Fruit fly (Drosophila melanogaster) whole organism, embryonic: ENCODE data around the gene CG46523.
A peak's percentile ranks its signal among the peaks of the same experiment; 100 is the strongest.

ENCODE experiments used
- Abd-B ChIP-seq: fragments of 200-800 bp; sonication (Bioruptor generic); optimal IDR thresholded peaks from 2 replicates; lab custom pipeline; 2018; ENCODE audit warnings: missing biosample characterization, mild to moderate bottlenecking, missing genetic modification characterization, moderate library complexity
- Antp ChIP-seq: fragments of 200-800 bp; sonication (Bioruptor generic); optimal IDR thresholded peaks from 3 replicates; lab custom pipeline; 2016; ENCODE audit warnings: missing biosample characterization, missing genetic modification characterization
- Bdp1 ChIP-seq: fragments of 200-800 bp; sonication (Bioruptor generic); optimal IDR thresholded peaks from 3 replicates; lab custom pipeline; 2016; ENCODE audit warnings: missing biosample characterization, missing genetic modification characterization
- C15 ChIP-seq: fragments of 200-800 bp; sonication (Bioruptor generic); IDR thresholded peaks from 3 replicates; pipeline ENCODE4 v1.3.6; 2022; ENCODE audit warnings: missing biosample characterization, missing genetic modification characterization
- CG10209 ChIP-seq: fragments of 200-800 bp; sonication (Bioruptor generic); optimal IDR thresholded peaks from 3 replicates; lab custom pipeline; 2017; ENCODE audit warnings: missing biosample characterization, mild to moderate bottlenecking, missing genetic modification characterization, missing genetic modification reagents
- CG11085 ChIP-seq: fragments of 200-800 bp; sonication (Bioruptor generic); IDR thresholded peaks from 2 replicates; pipeline ENCODE4 v1.3.6; 2022; ENCODE audit warnings: missing biosample characterization, missing genetic modification characterization
- CG12942 ChIP-seq: fragments of 200-800 bp; sonication (Bioruptor generic); optimal IDR thresholded peaks from 3 replicates; lab custom pipeline; 2016; ENCODE audit warnings: missing biosample characterization, missing genetic modification characterization
- CG15601 ChIP-seq: fragments of 200-800 bp; sonication (Bioruptor generic); optimal IDR thresholded peaks from 3 replicates; lab custom pipeline; 2019; ENCODE audit warnings: missing biosample characterization, mild to moderate bottlenecking, missing genetic modification characterization, moderate library complexity
- CG16813 ChIP-seq: fragments of 200-800 bp; sonication (Bioruptor generic); IDR thresholded peaks from 3 replicates; pipeline ENCODE4 v1.3.6; 2022; ENCODE audit warnings: missing biosample characterization, missing genetic modification characterization; ENCODE audit not compliant: partially characterized antibody
- CG1792 ChIP-seq: fragments of 200-800 bp; sonication (Bioruptor generic); optimal IDR thresholded peaks from 2 replicates; lab custom pipeline; 2016; ENCODE audit warnings: missing biosample characterization, missing genetic modification characterization
- CG18764 ChIP-seq: fragments of 200-800 bp; sonication (Bioruptor generic); optimal IDR thresholded peaks from 3 replicates; lab custom pipeline; 2016; ENCODE audit warnings: missing biosample characterization, missing genetic modification characterization
- CG2889 ChIP-seq: fragments of 200-800 bp; sonication (Bioruptor generic); IDR thresholded peaks from 3 replicates; pipeline ENCODE4 v1.3.6; 2022; ENCODE audit warnings: missing biosample characterization, missing genetic modification characterization
- CG34376 ChIP-seq: fragments of 200-800 bp; sonication (Bioruptor generic); optimal IDR thresholded peaks from 2 replicates; lab custom pipeline; 2018; ENCODE audit warnings: missing biosample characterization, mild to moderate bottlenecking, missing genetic modification characterization
- CG3995 ChIP-seq: fragments of 200-800 bp; sonication (Bioruptor generic); optimal IDR thresholded peaks from 3 replicates; lab custom pipeline; 2016; ENCODE audit warnings: missing biosample characterization, missing genetic modification characterization
- CG6272 ChIP-seq: fragments of 200-800 bp; sonication (Bioruptor generic); IDR thresholded peaks from 2 replicates; pipeline ENCODE4 v1.3.6; 2022; ENCODE audit warnings: missing biosample characterization, missing genetic modification characterization
- CG6654 ChIP-seq: fragments of 200-800 bp; sonication (Bioruptor generic); optimal IDR thresholded peaks from 2 replicates; lab custom pipeline; 2017; ENCODE audit warnings: missing biosample characterization, mild to moderate bottlenecking, missing genetic modification characterization
- CG9727 ChIP-seq: fragments of 200-800 bp; sonication (Bioruptor generic); optimal IDR thresholded peaks from 3 replicates; lab custom pipeline; 2017; ENCODE audit warnings: missing biosample characterization, mild to moderate bottlenecking, missing genetic modification characterization
- D19A ChIP-seq: fragments of 200-800 bp; optimal IDR thresholded peaks from 3 replicates; lab custom pipeline; 2019; ENCODE audit warnings: missing biosample characterization, mild to moderate bottlenecking, missing genetic modification characterization, moderate library complexity
- Dip3 ChIP-seq: fragments of 200-800 bp; sonication (Bioruptor generic); optimal IDR thresholded peaks from 3 replicates; lab custom pipeline; 2016; ENCODE audit warnings: missing biosample characterization, missing genetic modification characterization
- Doc3 ChIP-seq: fragments of 200-800 bp; sonication (Bioruptor generic); IDR thresholded peaks from 3 replicates; pipeline ENCODE4 v1.3.6; 2022; ENCODE audit warnings: missing biosample characterization, missing genetic modification characterization; ENCODE audit not compliant: partially characterized antibody
- Gsc ChIP-seq: fragments of 200-800 bp; sonication (Bioruptor generic); IDR thresholded peaks from 2 replicates; pipeline ENCODE4 v1.3.6; 2022; ENCODE audit warnings: missing biosample characterization, missing genetic modification characterization
- HHEX ChIP-seq: fragments of 200-800 bp; sonication (Bioruptor generic); optimal IDR thresholded peaks from 3 replicates; lab custom pipeline; 2017; ENCODE audit warnings: missing biosample characterization, mild to moderate bottlenecking, missing genetic modification characterization, missing genetic modification reagents
- Hmx ChIP-seq: fragments of 200-800 bp; sonication (Bioruptor generic); optimal IDR thresholded peaks from 2 replicates; lab custom pipeline; 2016; ENCODE audit warnings: missing biosample characterization, missing genetic modification characterization
- Hr78 ChIP-seq, 2 experiments: fragments of 200-800 bp in 1 of 2; fragments of >200 bp in 1 of 2; sonication (Bioruptor generic) in 1 of 2; optimal IDR thresholded peaks; 2 replicates each; lab custom pipeline; 2017 to 2019; ENCODE audit warnings: missing biosample characterization in 2 of 2, missing genetic modification characterization in 2 of 2, mild to moderate bottlenecking in 1 of 2, moderate library complexity in 1 of 2
- Lhr ChIP-seq: fragments of 200-800 bp; sonication (Bioruptor generic); optimal IDR thresholded peaks from 3 replicates; lab custom pipeline; 2017; ENCODE audit warnings: mild to moderate bottlenecking, missing biosample characterization, missing genetic modification reagents, missing genetic modification characterization
- MTF-1 ChIP-seq: fragments of 200-800 bp; sonication (Bioruptor generic); optimal IDR thresholded peaks from 2 replicates; lab custom pipeline; 2018; ENCODE audit warnings: missing biosample characterization, mild to moderate bottlenecking, missing genetic modification characterization, borderline replicate concordance
- Max ChIP-seq: fragments of 200-800 bp; sonication (Bioruptor generic); optimal IDR thresholded peaks from 2 replicates; lab custom pipeline; 2016; ENCODE audit warnings: missing biosample characterization, mild to moderate bottlenecking, missing genetic modification characterization
- Meics ChIP-seq: fragments of 200-800 bp; sonication (Bioruptor generic); optimal IDR thresholded peaks from 2 replicates; lab custom pipeline; 2017; ENCODE audit warnings: missing biosample characterization, mild to moderate bottlenecking, missing genetic modification characterization
- NFAT ChIP-seq: fragments of 200-800 bp; sonication (Bioruptor generic); IDR thresholded peaks from 2 replicates; pipeline ENCODE4 v1.3.6; 2022; ENCODE audit warnings: missing biosample characterization, missing genetic modification characterization
- Nf-YC ChIP-seq: fragments of 200-800 bp; optimal IDR thresholded peaks from 3 replicates; lab custom pipeline; 2019; ENCODE audit warnings: missing biosample characterization, mild to moderate bottlenecking, missing genetic modification characterization, moderate library complexity
- Opbp ChIP-seq: fragments of 200-800 bp; sonication (Bioruptor generic); IDR thresholded peaks from 3 replicates; pipeline ENCODE4 v1.3.6; 2022; ENCODE audit warnings: missing biosample characterization, missing genetic modification characterization; ENCODE audit not compliant: partially characterized antibody
- Xrp1 ChIP-seq: fragments of 200-800 bp; sonication (Bioruptor generic); IDR thresholded peaks from 2 replicates; pipeline ENCODE4 v1.3.6; 2022; ENCODE audit warnings: missing biosample characterization, missing genetic modification characterization
- bab2 ChIP-seq: fragments of 200-800 bp; sonication (Bioruptor generic); optimal IDR thresholded peaks from 2 replicates; lab custom pipeline; 2016; ENCODE audit warnings: missing biosample characterization, missing genetic modification characterization
- croc ChIP-seq: fragments of 200-800 bp; sonication (Bioruptor generic); conservative IDR thresholded peaks from 3 replicates; pipeline ENCODE4 v1.3.6; 2022; ENCODE audit warnings: missing biosample characterization, missing genetic modification characterization
- crol ChIP-seq: fragments of 200-800 bp; sonication (Bioruptor generic); IDR thresholded peaks from 2 replicates; pipeline ENCODE4 v1.3.6; 2022; ENCODE audit warnings: missing biosample characterization, missing genetic modification characterization
- disco-r ChIP-seq: fragments of 200-800 bp; sonication (Bioruptor generic); optimal IDR thresholded peaks from 2 replicates; lab custom pipeline; 2016; ENCODE audit warnings: missing biosample characterization, missing genetic modification characterization
- dm ChIP-seq: fragments of 200-800 bp; sonication (Bioruptor generic); optimal IDR thresholded peaks from 3 replicates; lab custom pipeline; 2016; ENCODE audit warnings: missing biosample characterization, missing genetic modification characterization
- exex ChIP-seq: fragments of 200-800 bp; sonication (Bioruptor generic); optimal IDR thresholded peaks from 4 replicates; lab custom pipeline; 2018; ENCODE audit warnings: missing biosample characterization, mild to moderate bottlenecking, missing genetic modification characterization, moderate library complexity
- eyg ChIP-seq: fragments of 200-800 bp; sonication (Bioruptor generic); optimal IDR thresholded peaks from 3 replicates; lab custom pipeline; 2016; ENCODE audit warnings: missing biosample characterization, missing genetic modification characterization
- jigr1 ChIP-seq: fragments of 200-800 bp; sonication (Bioruptor generic); IDR thresholded peaks from 3 replicates; pipeline ENCODE4 v1.3.6; 2022; ENCODE audit warnings: missing biosample characterization, missing genetic modification characterization
- ken ChIP-seq: fragments of 200-800 bp; sonication (Bioruptor generic); IDR thresholded peaks from 3 replicates; pipeline ENCODE4 v1.3.6; 2022; ENCODE audit warnings: missing biosample characterization, missing genetic modification characterization
- lab ChIP-seq: fragments of 200-800 bp; sonication (Bioruptor generic); optimal IDR thresholded peaks from 3 replicates; lab custom pipeline; 2017; ENCODE audit warnings: missing biosample characterization, missing genetic modification characterization, mild to moderate bottlenecking, moderate library complexity, missing genetic modification reagents
- nom ChIP-seq: fragments of 200-800 bp; sonication (Bioruptor generic); optimal IDR thresholded peaks from 2 replicates; lab custom pipeline; 2017; ENCODE audit warnings: missing biosample characterization, missing genetic modification characterization, mild to moderate bottlenecking, moderate library complexity, missing genetic modification reagents
- oc ChIP-seq: fragments of 200-800 bp; sonication (Bioruptor generic); optimal IDR thresholded peaks from 2 replicates; lab custom pipeline; 2018; ENCODE audit warnings: missing biosample characterization, mild to moderate bottlenecking, missing genetic modification characterization, moderate library complexity
- pita ChIP-seq: fragments of 200-800 bp; sonication (Bioruptor generic); optimal IDR thresholded peaks from 2 replicates; lab custom pipeline; 2017; ENCODE audit warnings: missing biosample characterization, mild to moderate bottlenecking, missing genetic modification characterization
- pnt ChIP-seq: fragments of 200-800 bp; sonication (Bioruptor generic); optimal IDR thresholded peaks from 3 replicates; lab custom pipeline; 2016; ENCODE audit warnings: missing biosample characterization, missing genetic modification characterization
- sens-2 ChIP-seq: fragments of 200-800 bp; sonication (Bioruptor generic); IDR thresholded peaks from 2 replicates; pipeline ENCODE4 v1.3.6; 2022; ENCODE audit warnings: missing biosample characterization, missing genetic modification characterization
- stc ChIP-seq: fragments of 200-800 bp; sonication (Bioruptor generic); IDR thresholded peaks from 2 replicates; pipeline ENCODE4 v1.3.6; 2022; ENCODE audit warnings: missing biosample characterization, missing genetic modification characterization
- tin ChIP-seq: fragments of 200-800 bp; sonication (Bioruptor generic); optimal IDR thresholded peaks from 3 replicates; lab custom pipeline; 2016; ENCODE audit warnings: missing biosample characterization, missing genetic modification characterization
- trh ChIP-seq: fragments of 200-800 bp; sonication (Bioruptor generic); optimal IDR thresholded peaks from 2 replicates; lab custom pipeline; 2016; ENCODE audit warnings: missing biosample characterization, missing genetic modification characterization
- yki ChIP-seq: fragments of >200 bp; optimal IDR thresholded peaks from 3 replicates; lab custom pipeline; 2018

Gene CG46523

dm6 chr3L:1940843-1941418 is 2.0 kb upstream of the CG46523 start, which contains the start of gene Mfap1 (continued):
- TF ChIP-seq Hmx (GFP tag; lab: Kevin White, UChicago) (no peak), CG10209 (GFP tag; lab: Kevin White, UChicago) (no peak), CG11085 (GFP tag; lab: Robert Waterston, UW) (no peak), NFAT (GFP tag; lab: Robert Waterston, UW) (0 out of 2 replicates have a peak, but pooled peaks have one; percentile 49), CG12942 (GFP tag; lab: Kevin White, UChicago) (no peak), exex (tag; lab: Kevin White, UChicago) (no peak), lab (GFP tag; lab: Kevin White, UChicago) (peak; percentile 13), disco-r (GFP tag; lab: Kevin White, UChicago) (no peak), croc (GFP tag; lab: Robert Waterston, UW) (no peak), CG15601 (no peak), CG6272 (no peak), dm (GFP tag; lab: Kevin White, UChicago) (no peak), oc (tag; lab: Kevin White, UChicago) (no peak), Meics (GFP tag; lab: Kevin White, UChicago) (no peak), CG1792 (GFP tag; lab: Kevin White, UChicago) (no peak), tin (GFP tag; lab: Kevin White, UChicago) (peak; percentile 33), eyg (GFP tag; lab: Kevin White, UChicago) (no peak), HHEX (GFP tag; lab: Kevin White, UChicago) (no peak), D19A (tag; lab: Kevin White, UChicago) (no peak), Gsc (GFP tag; lab: Robert Waterston, UW) (no peak), Lhr (GFP tag; lab: Kevin White, UChicago) (no peak), Bdp1 (GFP tag; lab: Kevin White, UChicago) (no peak), CG16813 (GFP tag; lab: Robert Waterston, UW) (peak; percentile 73), Hr78 (GFP tag; optimal IDR thresholded peaks at IDR 0.05; lab: Kevin White, UChicago) (no peak), CG2889 (GFP tag; lab: Robert Waterston, UW) (no peak), trh (GFP tag; lab: Kevin White, UChicago) (no peak), pita (GFP tag; lab: Kevin White, UChicago) (no peak), stc (GFP tag; lab: Robert Waterston, UW) (no peak), Max (GFP tag; lab: Kevin White, UChicago) (no peak), Xrp1 (GFP tag; lab: Robert Waterston, UW) (no peak), crol (GFP tag; lab: Robert Waterston, UW) (no peak), MTF-1 (GFP tag; lab: Kevin White, UChicago) (no peak), CG18764 (no peak), Nf-YC (tag; lab: Kevin White, UChicago) (no peak), CG34376 (GFP tag; lab: Kevin White, UChicago) (no peak), yki (no peak), Opbp (GFP tag; lab: Robert Waterston, UW) (peak; percentile 83), pnt (GFP tag; lab: Kevin White, UChicago) (no peak), sens-2 (GFP tag; lab: Robert Waterston, UW) (no peak), bab2 (GFP tag; lab: Kevin White, UChicago) (no peak), Dip3 (GFP tag; lab: Kevin White, UChicago) (no peak), CG6654 (GFP tag; lab: Kevin White, UChicago) (no peak), CG9727 (GFP tag; lab: Kevin White, UChicago) (no peak), CG3995 (GFP tag; lab: Kevin White, UChicago) (no peak), ken (GFP tag; lab: Robert Waterston, UW) (no peak), Antp (GFP tag; lab: Kevin White, UChicago) (no peak), Abd-B (GFP tag; lab: Kevin White, UChicago) (no peak), nom (GFP tag; lab: Kevin White, UChicago) (no peak), Doc3 (peak; percentile 66), C15 (GFP tag; lab: Robert Waterston, UW) (no peak), jigr1 (GFP tag; lab: Robert Waterston, UW) (no peak)
